Worm (Caenorhabditis elegans): ENCODE data around the gene C53D6.11.

DNA sequence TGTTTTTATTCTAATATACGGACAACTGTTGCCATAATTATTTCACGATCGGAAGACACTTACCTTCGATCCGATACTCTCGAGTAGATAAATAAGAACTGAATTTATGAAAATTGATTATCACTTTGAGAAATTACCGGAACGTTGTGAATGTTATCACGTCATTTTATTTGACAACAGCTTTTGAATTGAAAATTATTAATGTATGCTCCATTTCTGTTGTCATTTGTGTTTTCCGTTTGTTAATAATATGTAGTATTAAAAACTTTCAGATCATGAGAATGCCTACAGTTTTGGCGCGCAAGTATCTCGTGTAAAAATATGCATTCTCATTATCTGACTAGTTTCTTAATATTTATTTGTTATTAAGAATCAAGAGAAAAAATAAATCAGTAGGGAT is 24.0 kb downstream of the C53D6.11 start, which contains the start of gene C53D6.10:
- TF ChIP-seq nhr-28 (tag; optimal IDR thresholded peaks at IDR 0.05) (no peak), ztf-11 (tag; optimal IDR thresholded peaks at IDR 0.05) (no peak), ceh-28 (tag; optimal IDR thresholded peaks at IDR 0.05) (no peak), ama-1 (optimal IDR thresholded peaks at IDR 0.05) (no peak), daf-12 (tag; optimal IDR thresholded peaks at IDR 0.05) (no peak), fkh-2 (tag; optimal IDR thresholded peaks at IDR 0.05) (no peak), nhr-25 (tag; optimal IDR thresholded peaks at IDR 0.05) (no peak), ceh-82 (tag; optimal IDR thresholded peaks at IDR 0.05) (no peak), unc-39 (tag; optimal IDR thresholded peaks at IDR 0.05) (no peak), ZK546.5 (tag; optimal IDR thresholded peaks at IDR 0.05) (no peak), aly-2 (tag; optimal IDR thresholded peaks at IDR 0.05) (no peak), skn-1 (tag; optimal IDR thresholded peaks at IDR 0.05) (no peak), fkh-10 (GFP tag; optimal IDR thresholded peaks at IDR 0.05) (no peak)
